Fruit fly (Drosophila melanogaster) whole organism, prepupa: ENCODE results near the gene Ilp3.

Source experiments
- CG10631 ChIP-seq: fragments of 200-800 bp; sonication (Bioruptor generic); optimal IDR thresholded peaks from 2 replicates; lab custom pipeline; 2016; ENCODE audit warnings: missing biosample characterization, missing genetic modification characterization
- CG11294 ChIP-seq: fragments of 200-800 bp; sonication (Bioruptor generic); IDR thresholded peaks from 2 replicates; pipeline ENCODE4 v1.3.6; 2022; ENCODE audit warnings: missing biosample characterization, missing genetic modification characterization
- CG11762 ChIP-seq: fragments of 200-800 bp; sonication (Bioruptor generic); optimal IDR thresholded peaks from 3 replicates; lab custom pipeline; 2016; ENCODE audit warnings: missing biosample characterization, missing genetic modification characterization; ENCODE audit not compliant: insufficient read depth
- CG11902 ChIP-seq: fragments of 200-800 bp; sonication (Bioruptor generic); optimal IDR thresholded peaks from 3 replicates; lab custom pipeline; 2016; ENCODE audit warnings: missing biosample characterization, missing genetic modification characterization
- CG3032 ChIP-seq: fragments of 200-800 bp; optimal IDR thresholded peaks from 2 replicates; lab custom pipeline; 2019; ENCODE audit warnings: missing biosample characterization, mild to moderate bottlenecking, missing genetic modification characterization, moderate library complexity
- CG31627 ChIP-seq: fragments of 200-800 bp; sonication (Bioruptor generic); optimal IDR thresholded peaks from 3 replicates; lab custom pipeline; 2016; ENCODE audit warnings: missing biosample characterization, missing genetic modification characterization
- CG4318 ChIP-seq: fragments of 200-800 bp; sonication (Bioruptor generic); optimal IDR thresholded peaks from 3 replicates; lab custom pipeline; 2017; ENCODE audit warnings: missing biosample characterization, mild to moderate bottlenecking, missing genetic modification characterization
- CG6792 ChIP-seq: fragments of 200-800 bp; sonication (Bioruptor generic); optimal IDR thresholded peaks from 3 replicates; lab custom pipeline; 2016; ENCODE audit warnings: missing biosample characterization, missing genetic modification characterization
- CG6808 ChIP-seq: fragments of 200-800 bp; sonication (Bioruptor generic); optimal IDR thresholded peaks from 3 replicates; lab custom pipeline; 2017; ENCODE audit warnings: missing biosample characterization, missing genetic modification characterization, mild to moderate bottlenecking, moderate library complexity, missing genetic modification reagents
- CG6854 ChIP-seq: fragments of 200-800 bp; sonication (Bioruptor generic); optimal IDR thresholded peaks from 2 replicates; lab custom pipeline; 2017; ENCODE audit warnings: missing biosample characterization, mild to moderate bottlenecking, missing genetic modification characterization
- CG8632 ChIP-seq: fragments of 200-800 bp; sonication (Bioruptor generic); optimal IDR thresholded peaks from 3 replicates; lab custom pipeline; 2016; ENCODE audit warnings: missing biosample characterization, missing genetic modification characterization
- Eip75B ChIP-seq: fragments of 200-800 bp; sonication (Bioruptor generic); optimal IDR thresholded peaks from 3 replicates; lab custom pipeline; 2016; ENCODE audit warnings: missing biosample characterization, missing genetic modification characterization
- Eip78C ChIP-seq: fragments of 200-800 bp; sonication (Bioruptor generic); peaks from one replicate; lab custom pipeline; 2016; ENCODE audit warnings: missing biosample characterization, missing genetic modification characterization
- Eip93F ChIP-seq: fragments of 200-800 bp; sonication (Bioruptor generic); optimal IDR thresholded peaks from 2 replicates; lab custom pipeline; 2016; ENCODE audit warnings: missing biosample characterization, mild to moderate bottlenecking, missing genetic modification characterization
- Ets21C ChIP-seq: fragments of 200-800 bp; sonication (Bioruptor generic); optimal IDR thresholded peaks from 3 replicates; lab custom pipeline; 2016; ENCODE audit warnings: missing biosample characterization, missing genetic modification characterization
- Ets96B ChIP-seq: fragments of 200-800 bp; optimal IDR thresholded peaks from 2 replicates; lab custom pipeline; 2019; ENCODE audit warnings: missing biosample characterization, mild to moderate bottlenecking, missing genetic modification characterization, moderate library complexity
- Lpt ChIP-seq: fragments of 200-800 bp; sonication (Bioruptor generic); optimal IDR thresholded peaks from 3 replicates; lab custom pipeline; 2016; ENCODE audit warnings: missing biosample characterization, missing genetic modification characterization
- Met ChIP-seq: fragments of 200-800 bp; sonication (Bioruptor generic); optimal IDR thresholded peaks from 3 replicates; lab custom pipeline; 2016; ENCODE audit warnings: missing biosample characterization, missing genetic modification characterization
- OdsH ChIP-seq: fragments of 200-800 bp; sonication (Bioruptor generic); optimal IDR thresholded peaks from 3 replicates; lab custom pipeline; 2016; ENCODE audit warnings: missing biosample characterization, missing genetic modification characterization
- Smox ChIP-seq: fragments of 200-800 bp; sonication (Bioruptor generic); optimal IDR thresholded peaks from 3 replicates; lab custom pipeline; 2016; ENCODE audit warnings: missing biosample characterization, missing genetic modification characterization
- Sox102F ChIP-seq: fragments of 200-800 bp; sonication (Bioruptor generic); optimal IDR thresholded peaks from 2 replicates; lab custom pipeline; 2016; ENCODE audit warnings: missing biosample characterization, mild to moderate bottlenecking, missing genetic modification characterization
- Sox14 ChIP-seq: fragments of 200-800 bp; sonication (Bioruptor generic); optimal IDR thresholded peaks from 3 replicates; lab custom pipeline; 2016; ENCODE audit warnings: missing biosample characterization, missing genetic modification characterization
- achi ChIP-seq: fragments of 200-800 bp; sonication (Bioruptor generic); optimal IDR thresholded peaks from 3 replicates; lab custom pipeline; 2016; ENCODE audit warnings: missing biosample characterization, missing genetic modification characterization
- cyc ChIP-seq: fragments of 200-800 bp; sonication (Bioruptor generic); optimal IDR thresholded peaks from 3 replicates; lab custom pipeline; 2016; ENCODE audit warnings: missing biosample characterization, missing genetic modification characterization
- dsx ChIP-seq: fragments of 200-800 bp; optimal IDR thresholded peaks from 3 replicates; lab custom pipeline; 2019; ENCODE audit warnings: missing biosample characterization, mild to moderate bottlenecking, missing genetic modification characterization, moderate library complexity; ENCODE audit not compliant: poor library complexity, severe bottlenecking
- eg ChIP-seq: fragments of 200-800 bp; sonication (Bioruptor generic); IDR thresholded peaks from 3 replicates; pipeline ENCODE4 v1.3.6; 2022; ENCODE audit warnings: missing biosample characterization, missing genetic modification characterization
- esn ChIP-seq: fragments of 200-800 bp; sonication (Bioruptor generic); optimal IDR thresholded peaks from 2 replicates; lab custom pipeline; 2016; ENCODE audit warnings: missing biosample characterization, mild to moderate bottlenecking, missing genetic modification characterization, moderate library complexity
- fd59A ChIP-seq: fragments of 200-800 bp; sonication (Bioruptor generic); optimal IDR thresholded peaks from 2 replicates; lab custom pipeline; 2017; ENCODE audit warnings: missing biosample characterization, mild to moderate bottlenecking, missing genetic modification characterization, missing genetic modification reagents
- fd85E ChIP-seq: fragments of 200-800 bp; sonication (Bioruptor generic); optimal IDR thresholded peaks from 3 replicates; lab custom pipeline; 2016; ENCODE audit warnings: missing biosample characterization, missing genetic modification characterization
- fkh ChIP-seq: fragments of 200-800 bp; sonication (Bioruptor generic); optimal IDR thresholded peaks from 3 replicates; lab custom pipeline; 2017; ENCODE audit warnings: missing biosample characterization, mild to moderate bottlenecking, missing genetic modification characterization, moderate library complexity
- lz ChIP-seq: fragments of 200-800 bp; sonication (Bioruptor generic); optimal IDR thresholded peaks from 3 replicates; lab custom pipeline; 2016; ENCODE audit warnings: missing biosample characterization, missing genetic modification characterization
- net ChIP-seq: fragments of 200-800 bp; sonication (Bioruptor generic); optimal IDR thresholded peaks from 3 replicates; lab custom pipeline; 2016; ENCODE audit warnings: missing biosample characterization, missing genetic modification characterization
- pdm3 ChIP-seq: fragments of 200-800 bp; sonication (Bioruptor generic); optimal IDR thresholded peaks from 3 replicates; lab custom pipeline; 2016; ENCODE audit warnings: missing biosample characterization, missing genetic modification characterization
- salr ChIP-seq, 2 experiments: fragments of 200-800 bp; sonication (Bioruptor generic); optimal IDR thresholded peaks; 3 replicates each; lab custom pipeline; 2016 to 2018; ENCODE audit warnings: missing biosample characterization in 2 of 2, missing genetic modification characterization in 2 of 2, mild to moderate bottlenecking in 1 of 2
- spab ChIP-seq: fragments of 200-800 bp; sonication (Bioruptor generic); optimal IDR thresholded peaks from 2 replicates; lab custom pipeline; 2017; ENCODE audit warnings: missing biosample characterization, mild to moderate bottlenecking, missing genetic modification characterization, missing genetic modification reagents
- ss ChIP-seq, 2 experiments: fragments of 200-800 bp; sonication (Bioruptor generic); optimal IDR thresholded peaks; 2 replicates in 1 of 2; 3 replicates in 1 of 2; lab custom pipeline; 2017 to 2018; ENCODE audit warnings: mild to moderate bottlenecking in 2 of 2, missing biosample characterization in 2 of 2, missing genetic modification characterization in 2 of 2, moderate library complexity in 1 of 2
- svp ChIP-seq: fragments of 200-800 bp; sonication (Bioruptor generic); peaks from one replicate; lab custom pipeline; 2016; ENCODE audit warnings: missing biosample characterization, missing genetic modification characterization
- topi ChIP-seq: fragments of 200-800 bp; sonication (Bioruptor generic); optimal IDR thresholded peaks from 3 replicates; lab custom pipeline; 2016; ENCODE audit warnings: missing biosample characterization, missing genetic modification characterization

Gene Ilp3

dm6 chr3L:9802020-9802419 is at the start of gene Ilp3:
TSS of gene Ilp3 (minus strand) at chr3L:9802120.
- no peak for TF ChIP-seq OdsH (GFP tag; lab: Kevin White, UChicago)
- TF ChIP-seq Eip78C (GFP tag; lab: Kevin White, UChicago) = no peak
- no peak for TF ChIP-seq eg
- TF ChIP-seq Lpt (GFP tag; lab: Kevin White, UChicago) = no peak
- no peak for TF ChIP-seq Eip75B
- no peak for TF ChIP-seq Smox (GFP tag; lab: Kevin White, UChicago)
- no peak for TF ChIP-seq Ets96B (tag; lab: Kevin White, UChicago)
- no peak for TF ChIP-seq Ets21C
- TF ChIP-seq fd85E (GFP tag; lab: Kevin White, UChicago) = no peak
- TF ChIP-seq CG11294 (GFP tag; lab: Robert Waterston, UW) = no peak
- TF ChIP-seq CG6854 (GFP tag; lab: Kevin White, UChicago) = no peak
- TF ChIP-seq Eip93F (GFP tag; lab: Kevin White, UChicago) = no peak
- TF ChIP-seq CG4318 = no peak
- no peak for TF ChIP-seq dsx
- TF ChIP-seq fkh = no peak
- no peak for TF ChIP-seq CG31627 (GFP tag; lab: Kevin White, UChicago)
- no peak for TF ChIP-seq achi (GFP tag; lab: Kevin White, UChicago)
- TF ChIP-seq cyc (GFP tag; lab: Kevin White, UChicago) = no peak

dm6 chr3L:9851000-9851671 is 49.2 kb upstream of the Ilp3 start:
- TF ChIP-seq pdm3 (GFP tag; lab: Kevin White, UChicago) (peak; percentile 19), salr (GFP tag; optimal IDR thresholded peaks at IDR 0.05; lab: Kevin White, UChicago) (no peak), net (GFP tag; lab: Kevin White, UChicago) (no peak), CG6808 (no peak), CG3032 (tag; lab: Kevin White, UChicago) (peak; percentile 5), Ets21C (no peak), Sox14 (peak; percentile 3), Eip78C (GFP tag; lab: Kevin White, UChicago) (peak; percentile 56), topi (GFP tag; lab: Kevin White, UChicago) (peak; percentile 1), fd59A (no peak), Ets96B (tag; lab: Kevin White, UChicago) (peak; percentile 0), CG10631 (GFP tag; lab: Kevin White, UChicago) (peak; percentile 25), esn (GFP tag; lab: Kevin White, UChicago) (peak; percentile 10), Met (GFP tag; lab: Kevin White, UChicago) (peak; percentile 16), OdsH (GFP tag; lab: Kevin White, UChicago) (peak; percentile 8), svp (peak; percentile 85), Sox102F (GFP tag; lab: Kevin White, UChicago) (no peak)

- no peak for TF ChIP-seq CG6792 (GFP tag; lab: Kevin White, UChicago)
- no peak for TF ChIP-seq CG3032 (tag; lab: Kevin White, UChicago)
- no peak for TF ChIP-seq cyc (GFP tag; lab: Kevin White, UChicago)
- TF ChIP-seq CG4318 = no peak
- no peak for TF ChIP-seq fd85E (GFP tag; lab: Kevin White, UChicago)
- no peak for TF ChIP-seq fd59A
- no peak for TF ChIP-seq Ets21C
- no peak for TF ChIP-seq Eip78C (GFP tag; lab: Kevin White, UChicago)
- no peak for TF ChIP-seq spab (GFP tag; lab: Kevin White, UChicago)
- no peak for TF ChIP-seq net (GFP tag; lab: Kevin White, UChicago)
- TF ChIP-seq lz = no peak
- TF ChIP-seq CG31627 (GFP tag; lab: Kevin White, UChicago) = no peak
- TF ChIP-seq CG11902 (GFP tag; lab: Kevin White, UChicago) = no peak
- no peak for TF ChIP-seq achi (GFP tag; lab: Kevin White, UChicago)
- no peak for TF ChIP-seq CG8632 (GFP tag; lab: Kevin White, UChicago)
- TF ChIP-seq CG11762 (GFP tag; lab: Kevin White, UChicago) = no peak
- no peak for TF ChIP-seq CG10631 (GFP tag; lab: Kevin White, UChicago)
- no peak for TF ChIP-seq ss (GFP tag; optimal IDR thresholded peaks at IDR 0.05; lab: Kevin White, UChicago)
- TF ChIP-seq topi (GFP tag; lab: Kevin White, UChicago) = no peak
Observed at dm6 chr3L:9850114-9850513, 48.2 kb upstream of the Ilp3 start.
